Fruit fly (Drosophila melanogaster) ovary, adult (tissue): ENCODE measurements around the gene CG31642.
A peak's percentile ranks its signal among the peaks of the same experiment; 100 is the strongest.

ENCODE experiments used
- CG17801 ChIP-seq: fragments of 200-800 bp; optimal IDR thresholded peaks from 2 replicates; lab custom pipeline; 2019; ENCODE audit warnings: missing biosample characterization, mild to moderate bottlenecking, missing genetic modification characterization, moderate library complexity; ENCODE audit not compliant: partially characterized antibody

Gene CG31642

dm6 chr2L:6082936-6083627 lies 35.2 kb upstream of the CG31642 start:
- TF ChIP-seq CG17801 (GFP tag; lab: Kevin White, UChicago) = peak; percentile 28

DNA sequence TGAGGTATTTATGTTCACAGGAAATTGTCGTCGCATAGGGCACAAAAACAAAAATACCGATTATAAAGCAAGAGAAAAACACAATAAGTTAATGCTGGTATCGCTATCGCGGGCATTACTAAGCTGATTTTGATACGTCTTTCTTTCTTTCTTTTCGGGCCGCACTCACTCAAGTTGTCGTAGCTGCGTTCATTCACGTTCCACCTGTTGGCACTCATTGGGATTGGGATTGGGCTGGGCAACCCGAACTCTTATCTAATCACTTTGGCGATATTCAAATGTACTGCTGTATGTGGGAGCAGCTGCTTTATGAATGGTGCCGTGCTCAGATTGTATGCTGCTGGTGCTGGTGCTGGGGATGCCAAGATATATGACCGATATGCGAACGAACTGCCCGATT lies 33.6 kb upstream of the CG31642 start:
- TF ChIP-seq CG17801 (GFP tag; lab: Kevin White, UChicago) = no peak

dm6 chr2L:6085733-6086317 lies 32.5 kb upstream of the CG31642 start:
- no peak for TF ChIP-seq CG17801 (GFP tag; lab: Kevin White, UChicago)

dm6 chr2L:6086771-6087170 lies 31.5 kb upstream of the CG31642 start:
- TF ChIP-seq CG17801 (GFP tag; lab: Kevin White, UChicago) = no peak

DNA sequence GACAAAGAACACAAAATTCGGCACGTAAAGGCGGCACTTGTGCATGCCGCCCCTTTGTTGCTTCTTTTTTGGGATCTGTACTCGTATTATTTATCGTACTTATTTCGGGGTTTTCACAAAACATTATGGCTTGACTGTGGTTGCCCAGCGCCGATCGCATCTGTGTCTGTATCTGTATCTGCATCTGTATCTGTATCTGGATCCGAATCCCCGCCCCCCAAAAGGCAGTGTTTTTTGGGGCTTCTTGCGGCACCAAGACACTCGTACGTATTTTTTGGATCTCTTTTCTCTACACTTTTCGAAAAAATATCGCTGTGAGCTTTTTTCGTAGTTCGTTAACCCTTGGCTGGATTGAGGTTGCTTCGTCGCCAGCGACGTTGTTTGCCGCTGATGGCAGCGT lies 30.6 kb upstream of the CG31642 start:
- TF ChIP-seq CG17801 (GFP tag; lab: Kevin White, UChicago) = no peak

DNA sequence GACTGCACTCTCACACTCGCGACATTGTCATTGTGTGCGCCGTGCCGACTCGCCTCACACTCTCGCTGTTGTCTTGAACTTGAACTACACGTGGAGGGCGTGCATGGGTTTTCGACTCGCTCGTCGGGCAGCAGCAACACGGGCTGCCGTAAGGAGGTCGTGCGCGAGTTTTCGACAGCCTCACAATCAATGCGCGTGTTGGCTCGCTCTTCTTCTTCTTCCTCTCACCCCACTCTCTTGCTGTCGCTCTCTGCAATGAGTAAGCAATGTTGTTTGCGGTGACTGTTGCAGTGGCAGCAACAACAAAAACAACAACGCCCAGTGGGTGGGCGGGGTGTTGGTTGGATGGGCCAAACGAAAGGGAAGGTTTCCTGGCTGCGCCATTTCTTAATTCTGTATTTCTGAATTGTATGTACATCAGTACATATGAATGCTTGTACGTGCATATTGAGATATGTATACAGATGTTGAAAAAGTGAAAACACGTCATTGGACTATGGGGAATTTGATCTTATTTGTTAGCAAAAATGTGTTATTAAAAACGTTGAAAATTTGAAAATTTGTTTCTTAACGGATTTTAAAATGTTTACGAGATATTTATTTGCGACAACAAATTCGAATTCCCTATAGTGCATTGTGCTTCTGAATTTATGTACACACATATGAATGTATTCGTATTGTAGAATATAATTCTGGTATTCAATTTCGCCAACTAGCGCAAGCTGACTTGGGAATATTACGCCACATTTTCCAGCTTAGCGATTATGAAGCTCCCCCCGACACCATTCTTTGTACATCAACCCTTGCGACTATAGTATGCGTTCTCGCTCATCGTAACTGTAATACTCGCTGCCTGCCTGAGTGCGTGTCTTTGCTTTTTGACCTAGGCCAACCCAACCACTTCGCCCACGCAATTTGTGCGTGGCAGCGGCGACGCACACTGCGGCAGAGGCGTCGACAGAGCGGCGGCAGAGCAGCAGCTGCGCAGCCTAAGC lies 29.6 kb upstream of the CG31642 start:
- TF ChIP-seq CG17801 (GFP tag; lab: Kevin White, UChicago) = peak; percentile 75

- no peak for TF ChIP-seq CG17801 (GFP tag; lab: Kevin White, UChicago)
These were observed 28.6 kb upstream of the CG31642 start for dm6 chr2L:6089604-6090198.

DNA sequence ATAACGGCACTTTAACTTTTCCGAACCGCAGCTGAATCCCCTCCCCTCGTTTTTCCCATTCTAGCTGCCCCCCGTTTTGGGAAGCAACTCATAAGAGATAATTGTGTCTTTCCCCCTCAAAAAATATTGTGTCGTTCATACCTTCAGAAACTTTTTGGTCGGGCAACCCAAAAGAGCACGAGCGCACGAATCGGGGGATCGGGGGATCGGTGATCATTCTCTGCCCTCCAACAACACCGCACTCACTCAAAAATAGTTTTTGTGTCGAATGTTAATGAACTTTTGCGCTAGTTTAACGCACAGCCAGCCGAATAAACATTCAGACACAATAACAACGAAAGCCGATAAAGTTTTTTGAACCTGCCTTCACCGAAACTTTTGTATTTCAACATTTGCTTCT lies 27.9 kb upstream of the CG31642 start:
- TF ChIP-seq CG17801 (GFP tag; lab: Kevin White, UChicago) = no peak

DNA sequence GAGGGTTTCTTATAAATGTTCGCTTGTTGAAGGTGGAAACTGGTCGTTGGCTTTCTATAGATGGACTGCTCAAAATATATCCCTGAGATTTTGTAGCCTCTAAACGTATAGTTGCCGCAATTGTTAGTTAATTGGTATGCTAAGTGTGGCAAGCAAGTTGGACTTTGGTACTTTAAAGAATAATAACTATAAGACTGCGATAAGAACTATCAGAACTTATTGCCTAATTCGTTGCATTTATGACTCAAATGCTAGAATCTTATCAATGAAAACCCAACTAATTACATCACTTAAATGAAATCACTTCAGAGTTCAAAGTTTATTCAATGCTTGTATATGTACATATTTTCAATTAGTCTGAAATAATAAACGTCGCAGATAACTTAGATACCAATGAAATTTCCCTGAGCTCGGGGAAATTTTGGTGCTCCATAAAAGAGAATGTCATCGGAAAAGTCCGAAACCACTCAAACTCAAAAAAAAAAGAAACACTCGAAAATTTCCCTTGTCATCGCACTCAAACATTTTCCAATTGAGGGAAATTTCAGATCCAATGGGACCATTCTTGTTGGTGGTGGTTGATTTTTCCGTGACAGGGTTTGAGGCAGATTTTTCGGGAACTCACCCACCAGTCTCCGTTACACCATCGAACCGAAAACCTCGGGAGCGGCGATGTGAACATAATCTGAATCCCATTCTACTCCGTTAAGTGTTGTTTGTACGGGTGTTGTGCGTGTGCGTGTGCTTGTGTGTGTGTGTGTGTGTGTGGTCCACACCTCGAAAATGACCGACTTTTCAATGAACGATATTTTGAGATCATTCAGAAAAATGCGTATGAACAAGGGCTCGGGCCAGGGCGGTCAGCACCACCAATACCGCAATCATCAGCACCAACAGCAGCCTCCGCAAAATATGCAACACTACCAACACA lies 27.3 kb upstream of the CG31642 start, which contains the start of gene CG45075:
CG45075 (plus strand) TSS at position 627 of the 931 bp plus-strand sequence.
- TF ChIP-seq CG17801 (GFP tag; lab: Kevin White, UChicago) = no peak

DNA sequence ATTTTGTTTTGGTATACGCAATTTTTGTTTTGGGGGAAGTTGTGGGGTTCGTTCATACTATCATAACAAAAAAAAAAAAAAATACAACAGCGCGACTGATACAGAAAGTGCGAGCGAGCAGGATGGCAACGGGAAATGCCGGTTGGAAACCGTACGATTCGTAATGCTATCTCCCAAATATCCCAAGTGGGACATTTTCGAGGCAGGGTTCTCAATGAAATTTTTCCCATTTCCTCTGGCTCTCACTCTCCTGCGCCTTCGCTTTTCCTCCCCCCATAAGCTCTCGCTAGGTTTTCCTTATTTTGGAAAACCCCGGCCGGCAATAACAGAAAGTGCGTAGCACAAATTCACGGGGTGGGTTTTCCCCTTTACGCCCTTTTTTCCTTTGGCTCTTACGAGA lies 26.0 kb upstream of the CG31642 start:
- TF ChIP-seq CG17801 (GFP tag; lab: Kevin White, UChicago) = no peak

dm6 chr2L:6098479-6099269 lies 19.6 kb upstream of the CG31642 start, which contains the start of gene CG9175:
Gene CG9175 (minus strand): TSS chr2L:6098966.
- TF ChIP-seq CG17801 (GFP tag; lab: Kevin White, UChicago) = peak; percentile 30

dm6 chr2L:6099270-6099644 lies 19.1 kb upstream of the CG31642 start:
- no peak for TF ChIP-seq CG17801 (GFP tag; lab: Kevin White, UChicago)

- TF ChIP-seq CG17801 (GFP tag; lab: Kevin White, UChicago) = peak; percentile 59
These were observed 18.1 kb upstream of the CG31642 start, which contains the start of gene stai for dm6 chr2L:6100202-6100689. Gene stai (plus strand): TSS chr2L:6100377.
